ENCODE assay signal across 1 worm cellular context in the genomic region with DNA sequence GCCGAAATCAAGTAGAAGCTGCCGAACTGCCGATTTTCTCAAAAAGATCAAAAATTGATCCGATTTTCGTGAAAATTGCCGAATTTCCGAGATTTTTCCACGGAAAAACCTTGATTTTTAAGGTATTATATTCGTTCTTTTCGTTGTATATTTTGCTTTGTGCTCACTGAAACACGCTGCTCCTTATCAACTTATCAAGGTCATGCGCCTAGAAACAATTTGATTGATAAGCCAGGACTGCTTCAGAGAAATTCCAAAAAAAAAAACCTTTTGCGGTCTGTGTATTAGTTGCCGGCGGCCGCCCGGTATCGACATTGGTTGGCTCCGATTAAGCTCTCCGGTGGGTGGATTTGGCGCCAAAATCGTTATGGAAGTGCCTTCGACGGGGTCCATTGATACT.
A peak's percentile ranks its signal among the peaks of the same experiment; 100 is the strongest.
TF ChIP-seq lines count a peak whose summit lies in the region.

No protein-coding gene starts in this region.

TF ChIP-seq in whole organism, L4 larva, 104 proteins besides CTCF, POLR2A, EP300 and RAD21 (continued from another document):
- no peak for TF ChIP-seq nhr-6 (tag; optimal IDR thresholded peaks at IDR 0.05; lab: Kevin White, UChicago)
- no peak for TF ChIP-seq pha-4 (GFP tag; IDR thresholded peaks at IDR 0.05; lab: Robert Waterston, UW)
- TF ChIP-seq pha-4 (tag; optimal IDR thresholded peaks at IDR 0.05; lab: Kevin White, UChicago): no peak
- TF ChIP-seq mxl-2 (GFP tag; conservative IDR thresholded peaks at IDR 0.05; lab: Robert Waterston, UW): no peak
- peak; percentile 16 for TF ChIP-seq dve-1 (tag; optimal IDR thresholded peaks at IDR 0.05; lab: Kevin White, UChicago; ENCODE audit: insufficient read depth)
- TF ChIP-seq lim-7 (GFP tag; IDR thresholded peaks at IDR 0.05; lab: Robert Waterston, UW): no peak
- no peak for TF ChIP-seq skn-1 (tag; optimal IDR thresholded peaks at IDR 0.05; lab: Kevin White, UChicago)
- no peak for TF ChIP-seq tag-97 (GFP tag; IDR thresholded peaks at IDR 0.05; lab: Robert Waterston, UW)
- no peak for TF ChIP-seq zfp-2 (tag; optimal IDR thresholded peaks at IDR 0.05; lab: Kevin White, UChicago)
- peak; percentile 65 for TF ChIP-seq dmd-6 (GFP tag; IDR thresholded peaks at IDR 0.05; lab: Robert Waterston, UW)
- TF ChIP-seq zip-2 (tag; optimal IDR thresholded peaks at IDR 0.05; lab: Kevin White, UChicago): no peak
- TF ChIP-seq daf-16 (GFP tag; optimal IDR thresholded peaks at IDR 0.05; lab: Kevin White, UChicago): no peak
- TF ChIP-seq daf-16 (tag; optimal IDR thresholded peaks at IDR 0.05; lab: Kevin White, UChicago): peak; percentile 9
- no peak for TF ChIP-seq ceh-82 (tag; optimal IDR thresholded peaks at IDR 0.05; lab: Kevin White, UChicago)
- peak; percentile 6 for TF ChIP-seq nhr-77 (tag; optimal IDR thresholded peaks at IDR 0.05; lab: Kevin White, UChicago)
- TF ChIP-seq dmd-8 (GFP tag; IDR thresholded peaks at IDR 0.05; lab: Robert Waterston, UW): no peak
- no peak for TF ChIP-seq spr-1 (tag; optimal IDR thresholded peaks at IDR 0.05; lab: Kevin White, UChicago)
- TF ChIP-seq Y48G9A.11 (GFP tag; IDR thresholded peaks at IDR 0.05; lab: Robert Waterston, UW): no peak
- TF ChIP-seq lin-39 (tag; optimal IDR thresholded peaks at IDR 0.05; lab: Kevin White, UChicago): no peak
- no peak for TF ChIP-seq nhr-10 (tag; optimal IDR thresholded peaks at IDR 0.05; lab: Kevin White, UChicago)
- TF ChIP-seq aha-1 (tag; lab: Kevin White, UChicago): no peak
- no peak for TF ChIP-seq Y75B8A.6 (GFP tag; IDR thresholded peaks at IDR 0.05; lab: Robert Waterston, UW)
- no peak for TF ChIP-seq duxl-1 (tag; optimal IDR thresholded peaks at IDR 0.05; lab: Kevin White, UChicago; ENCODE audit: poor library complexity)
- TF ChIP-seq T26A8.4 (GFP tag; IDR thresholded peaks at IDR 0.05; lab: Robert Waterston, UW): no peak
- TF ChIP-seq lin-29 (GFP tag; IDR thresholded peaks at IDR 0.05; lab: Robert Waterston, UW): no peak
- no peak for TF ChIP-seq nhr-48 (tag; optimal IDR thresholded peaks at IDR 0.05; lab: Kevin White, UChicago)
- no peak for TF ChIP-seq mxl-3 (GFP tag; optimal IDR thresholded peaks at IDR 0.05; lab: Kevin White, UChicago)
- TF ChIP-seq daf-12 (tag; optimal IDR thresholded peaks at IDR 0.05; lab: Kevin White, UChicago): no peak
